Fruit fly (Drosophila melanogaster) whole organism, embryonic: ENCODE data around the gene ssh.

Experiments used
- Awh ChIP-seq: fragments of 200-800 bp; sonication (Bioruptor generic); IDR thresholded peaks from 2 replicates; pipeline ENCODE4, ENCODE4 v1.3.6; 2022; ENCODE audit warnings: missing biosample characterization, missing genetic modification characterization
- CG10462 ChIP-seq: fragments of 200-800 bp; sonication (Bioruptor generic); optimal IDR thresholded peaks from 2 replicates; lab custom pipeline; 2016; ENCODE audit warnings: missing biosample characterization, missing genetic modification characterization
- CG10654 ChIP-seq: fragments of 200-800 bp; sonication (Bioruptor generic); optimal IDR thresholded peaks from 2 replicates; lab custom pipeline; 2016; ENCODE audit warnings: missing biosample characterization, missing genetic modification characterization
- CG13894 ChIP-seq: fragments of 200-800 bp; sonication (Bioruptor generic); optimal IDR thresholded peaks from 3 replicates; lab custom pipeline; 2018; ENCODE audit warnings: missing biosample characterization, mild to moderate bottlenecking, missing genetic modification characterization, moderate library complexity
- CG15269 ChIP-seq: fragments of 200-800 bp; sonication (Bioruptor generic); optimal IDR thresholded peaks from 2 replicates; lab custom pipeline; 2018; ENCODE audit warnings: missing biosample characterization, mild to moderate bottlenecking, missing genetic modification characterization, moderate library complexity
- CG1529 ChIP-seq: fragments of 200-800 bp; sonication (Bioruptor generic); optimal IDR thresholded peaks from 3 replicates; lab custom pipeline; 2018; ENCODE audit warnings: missing biosample characterization, missing genetic modification characterization
- CG17328 ChIP-seq: fragments of 200-800 bp; sonication (Bioruptor generic); IDR thresholded peaks from 2 replicates; pipeline ENCODE4 v1.3.6; 2022; ENCODE audit warnings: missing biosample characterization, missing genetic modification characterization
- CG18476 ChIP-seq: fragments of 200-800 bp; sonication (Bioruptor generic); optimal IDR thresholded peaks from 2 replicates; lab custom pipeline; 2016; ENCODE audit warnings: missing biosample characterization, mild to moderate bottlenecking, missing genetic modification characterization
- CG2678 ChIP-seq: fragments of 200-800 bp; sonication (Bioruptor generic); optimal IDR thresholded peaks from 3 replicates; lab custom pipeline; 2019; ENCODE audit warnings: missing biosample characterization, mild to moderate bottlenecking, missing genetic modification characterization, moderate library complexity
- CG3065 ChIP-seq: fragments of 200-800 bp; sonication (Bioruptor generic); optimal IDR thresholded peaks from 2 replicates; lab custom pipeline; 2016; ENCODE audit warnings: missing biosample characterization, missing genetic modification characterization
- CG31224 ChIP-seq: fragments of 200-800 bp; sonication (Bioruptor generic); IDR thresholded peaks from 2 replicates; pipeline ENCODE4 v1.3.6; 2022; ENCODE audit warnings: missing biosample characterization, missing genetic modification characterization
- CG3407 ChIP-seq: fragments of 200-800 bp; sonication (Bioruptor generic); optimal IDR thresholded peaks from 2 replicates; lab custom pipeline; 2018; ENCODE audit warnings: missing biosample characterization, mild to moderate bottlenecking, missing genetic modification characterization
- CG34224 ChIP-seq: fragments of 200-800 bp; sonication (Bioruptor generic); IDR thresholded peaks from 3 replicates; pipeline ENCODE4 v1.3.6; 2022; ENCODE audit warnings: missing biosample characterization, missing genetic modification characterization; ENCODE audit not compliant: partially characterized antibody
- CG3838 ChIP-seq: fragments of 200-800 bp; sonication (Bioruptor generic); optimal IDR thresholded peaks from 3 replicates; lab custom pipeline; 2016; ENCODE audit warnings: missing biosample characterization, missing genetic modification characterization
- CG6654 ChIP-seq: fragments of 200-800 bp; sonication (Bioruptor generic); optimal IDR thresholded peaks from 2 replicates; lab custom pipeline; 2017; ENCODE audit warnings: missing biosample characterization, mild to moderate bottlenecking, missing genetic modification characterization
- CG8388 ChIP-seq: fragments of 200-800 bp; sonication (Bioruptor generic); optimal IDR thresholded peaks from 2 replicates; lab custom pipeline; 2019; ENCODE audit warnings: missing biosample characterization, mild to moderate bottlenecking, missing genetic modification characterization, moderate library complexity
- CG8765 ChIP-seq: fragments of 200-800 bp; sonication (Bioruptor generic); IDR thresholded peaks from 2 replicates; pipeline ENCODE4 v1.3.6; 2022; ENCODE audit warnings: missing biosample characterization, missing genetic modification characterization
- CTCF ChIP-seq: fragments of 200-800 bp; sonication (Bioruptor generic); optimal IDR thresholded peaks from 2 replicates; lab custom pipeline; 2017; ENCODE audit warnings: missing biosample characterization, mild to moderate bottlenecking, missing genetic modification characterization, moderate library complexity
- Dek ChIP-seq: fragments of 200-800 bp; sonication (Bioruptor generic); optimal IDR thresholded peaks from 3 replicates; lab custom pipeline; 2019; ENCODE audit warnings: missing biosample characterization, mild to moderate bottlenecking, missing genetic modification characterization, moderate library complexity
- Dfd ChIP-seq, 2 experiments: fragments of >200 bp; optimal IDR thresholded peaks; 2 replicates each; lab custom pipeline; 2017; ENCODE audit warnings: missing biosample characterization in 2 of 2, missing genetic modification characterization in 2 of 2
- Elba2 ChIP-seq: fragments of 200-800 bp; sonication (Bioruptor generic); optimal IDR thresholded peaks from 3 replicates; lab custom pipeline; 2016; ENCODE audit warnings: missing biosample characterization, missing genetic modification characterization
- Ets97D ChIP-seq: fragments of 200-800 bp; sonication (Bioruptor generic); optimal IDR thresholded peaks from 3 replicates; lab custom pipeline; 2016; ENCODE audit warnings: missing biosample characterization, missing genetic modification characterization
- H2.0 ChIP-seq: fragments of 200-800 bp; sonication (Bioruptor generic); IDR thresholded peaks from 2 replicates; pipeline ENCODE4 v1.3.6; 2022; ENCODE audit warnings: missing biosample characterization, missing genetic modification characterization
- HLH3B ChIP-seq: fragments of 200-800 bp; sonication (Bioruptor generic); IDR thresholded peaks from 2 replicates; pipeline ENCODE4 v1.3.6; 2022; ENCODE audit warnings: missing biosample characterization, missing genetic modification characterization
- HLH4C ChIP-seq: fragments of 200-800 bp; sonication (Bioruptor generic); IDR thresholded peaks from 3 replicates; pipeline ENCODE4 v1.3.6; 2022; ENCODE audit warnings: missing biosample characterization, missing genetic modification characterization; ENCODE audit not compliant: partially characterized antibody
- Hand ChIP-seq: fragments of 200-800 bp; sonication (Bioruptor generic); optimal IDR thresholded peaks from 2 replicates; lab custom pipeline; 2017; ENCODE audit warnings: mild to moderate bottlenecking, missing biosample characterization, missing genetic modification reagents, missing genetic modification characterization
- Hr78 ChIP-seq, 2 experiments: fragments of 200-800 bp in 1 of 2; fragments of >200 bp in 1 of 2; sonication (Bioruptor generic) in 1 of 2; optimal IDR thresholded peaks; 2 replicates each; lab custom pipeline; 2017 to 2019; ENCODE audit warnings: missing biosample characterization in 2 of 2, missing genetic modification characterization in 2 of 2, mild to moderate bottlenecking in 1 of 2, moderate library complexity in 1 of 2
- Hsf ChIP-seq: fragments of 200-800 bp; sonication (Bioruptor generic); optimal IDR thresholded peaks from 3 replicates; lab custom pipeline; 2016; ENCODE audit warnings: missing biosample characterization, missing genetic modification characterization
- Lpt ChIP-seq: fragments of >200 bp; optimal IDR thresholded peaks from 2 replicates; lab custom pipeline; 2018; ENCODE audit warnings: missing biosample characterization, missing genetic modification characterization
- MBD-R2 ChIP-seq: fragments of 200-800 bp; sonication (Bioruptor generic); IDR thresholded peaks from 2 replicates; pipeline ENCODE4 v1.3.6; 2022; ENCODE audit warnings: missing biosample characterization, missing genetic modification characterization
- Meics ChIP-seq: fragments of 200-800 bp; sonication (Bioruptor generic); optimal IDR thresholded peaks from 2 replicates; lab custom pipeline; 2017; ENCODE audit warnings: missing biosample characterization, mild to moderate bottlenecking, missing genetic modification characterization
- Nf-YC ChIP-seq: fragments of 200-800 bp; optimal IDR thresholded peaks from 3 replicates; lab custom pipeline; 2019; ENCODE audit warnings: missing biosample characterization, mild to moderate bottlenecking, missing genetic modification characterization, moderate library complexity
- Sry-δ ChIP-seq: fragments of 200-800 bp; sonication (Bioruptor generic); optimal IDR thresholded peaks from 2 replicates; lab custom pipeline; 2016; ENCODE audit warnings: missing biosample characterization, missing genetic modification characterization
- Ssrp ChIP-seq: fragments of 200-800 bp; sonication (Bioruptor generic); optimal IDR thresholded peaks from 2 replicates; lab custom pipeline; 2018; ENCODE audit warnings: missing biosample characterization, mild to moderate bottlenecking, missing genetic modification characterization, moderate library complexity
- YL-1 ChIP-seq: fragments of 200-800 bp; sonication (Bioruptor generic); optimal IDR thresholded peaks from 3 replicates; lab custom pipeline; 2017; ENCODE audit warnings: missing biosample characterization, mild to moderate bottlenecking, missing genetic modification characterization
- al ChIP-seq: fragments of 200-800 bp; sonication (Bioruptor generic); IDR thresholded peaks from 2 replicates; pipeline ENCODE4 v1.3.6; 2022; ENCODE audit warnings: missing biosample characterization, missing genetic modification characterization
- crol ChIP-seq: fragments of 200-800 bp; sonication (Bioruptor generic); IDR thresholded peaks from 2 replicates; pipeline ENCODE4 v1.3.6; 2022; ENCODE audit warnings: missing biosample characterization, missing genetic modification characterization
- dmrt11E ChIP-seq: fragments of 200-800 bp; sonication (Bioruptor generic); optimal IDR thresholded peaks from 3 replicates; lab custom pipeline; 2018; ENCODE audit warnings: missing biosample characterization, mild to moderate bottlenecking, missing genetic modification characterization, moderate library complexity
- dmrt99B ChIP-seq: fragments of 200-800 bp; sonication (Bioruptor generic); optimal IDR thresholded peaks from 2 replicates; lab custom pipeline; 2018; ENCODE audit warnings: missing biosample characterization, mild to moderate bottlenecking, missing genetic modification characterization, moderate library complexity
- fd102C ChIP-seq: fragments of 200-800 bp; sonication (Bioruptor generic); optimal IDR thresholded peaks from 2 replicates; lab custom pipeline; 2018; ENCODE audit warnings: missing biosample characterization, mild to moderate bottlenecking, missing genetic modification characterization, moderate library complexity
- gem ChIP-seq: fragments of 200-800 bp; sonication (Bioruptor generic); optimal IDR thresholded peaks from 2 replicates; lab custom pipeline; 2019; ENCODE audit warnings: missing biosample characterization, mild to moderate bottlenecking, missing genetic modification characterization, moderate library complexity
- gfzf ChIP-seq: fragments of 200-800 bp; sonication (Bioruptor generic); optimal IDR thresholded peaks from 2 replicates; lab custom pipeline; 2016; ENCODE audit warnings: missing biosample characterization, mild to moderate bottlenecking, missing genetic modification characterization, moderate library complexity
- gro ChIP-seq: fragments of 200-800 bp; sonication (Bioruptor generic); optimal IDR thresholded peaks from 2 replicates; lab custom pipeline; 2016; ENCODE audit warnings: missing biosample characterization, missing genetic modification characterization
- hb ChIP-seq: fragments of 200-800 bp; sonication (Bioruptor generic); IDR thresholded peaks from 3 replicates; pipeline ENCODE4 v1.3.6; 2022; ENCODE audit warnings: missing biosample characterization, missing genetic modification characterization; ENCODE audit not compliant: partially characterized antibody
- hth ChIP-seq: fragments of >200 bp; optimal IDR thresholded peaks from 2 replicates; lab custom pipeline; 2017; ENCODE audit warnings: inconsistent platforms
- lab ChIP-seq: fragments of 200-800 bp; sonication (Bioruptor generic); optimal IDR thresholded peaks from 3 replicates; lab custom pipeline; 2017; ENCODE audit warnings: missing biosample characterization, missing genetic modification characterization, mild to moderate bottlenecking, moderate library complexity, missing genetic modification reagents
- lilli ChIP-seq: fragments of 200-800 bp; sonication (Bioruptor generic); optimal IDR thresholded peaks from 3 replicates; lab custom pipeline; 2016; ENCODE audit warnings: missing biosample characterization, missing genetic modification characterization
- p53 ChIP-seq: fragments of 200-800 bp; sonication (Bioruptor generic); optimal IDR thresholded peaks from 2 replicates; lab custom pipeline; 2016; ENCODE audit warnings: missing biosample characterization, missing genetic modification characterization
- ranshi ChIP-seq: fragments of 200-800 bp; sonication (Bioruptor generic); IDR thresholded peaks from 2 replicates; pipeline ENCODE4 v1.3.6; 2022; ENCODE audit warnings: missing biosample characterization, missing genetic modification characterization
- rib ChIP-seq: fragments of 200-800 bp; sonication (Bioruptor generic); IDR thresholded peaks from 2 replicates; pipeline ENCODE4 v1.3.6; 2022; ENCODE audit warnings: missing biosample characterization, missing genetic modification characterization

Gene ssh

dm6 chr3R:24917814-24918636 is 26.7 kb downstream of the ssh start, which contains the start of the genes PIG-S, sud1 and CG11168 (continued):
- TF ChIP-seq CG10462 (GFP tag; lab: Kevin White, UChicago) (no peak), Hand (GFP tag; lab: Kevin White, UChicago) (no peak), CG3838 (GFP tag; lab: Kevin White, UChicago) (peak; percentile 18), rib (GFP tag; lab: Robert Waterston, UW) (no peak), CG10654 (peak; percentile 49), gem (tag; lab: Kevin White, UChicago) (peak; percentile 82), HLH4C (GFP tag; lab: Robert Waterston, UW) (peak; percentile 89), Nf-YC (tag; lab: Kevin White, UChicago) (no peak), hb (GFP tag; lab: Robert Waterston, UW) (peak; percentile 92), CG17328 (peak; percentile 50), CG3407 (GFP tag; lab: Kevin White, UChicago) (no peak), ranshi (peak; percentile 74; the same call in 1 of the 2 replicates), Elba2 (peak; percentile 41), CG1529 (GFP tag; lab: Kevin White, UChicago) (peak; percentile 5), Meics (GFP tag; lab: Kevin White, UChicago) (peak; percentile 65), HLH3B (GFP tag; lab: Robert Waterston, UW) (peak; percentile 49; the same call in 1 of the 2 replicates), Lpt (GFP tag; lab: Kevin White, UChicago) (no peak), CG31224 (GFP tag; lab: Robert Waterston, UW) (peak; percentile 32; the same call in 1 of the 2 replicates), gro (GFP tag; lab: Kevin White, UChicago) (no peak), CG34224 (GFP tag; lab: Robert Waterston, UW) (peak; percentile 93), CG6654 (GFP tag; lab: Kevin White, UChicago) (no peak), gfzf (GFP tag; lab: Kevin White, UChicago) (peak; percentile 1), CG2678 (tag; lab: Kevin White, UChicago) (no peak), Hr78 (GFP tag; optimal IDR thresholded peaks at IDR 0.05; lab: Kevin White, UChicago) (no peak), H2.0 (peak; percentile 68), CG15269 (tag; lab: Kevin White, UChicago) (no peak), Hsf (GFP tag; lab: Kevin White, UChicago) (no peak), Sry-δ (GFP tag; lab: Kevin White, UChicago) (peak; percentile 85), CG8765 (GFP tag; lab: Robert Waterston, UW) (no peak), Dfd (GFP tag; optimal IDR thresholded peaks at IDR 0.05; lab: Kevin White, UChicago) (no peak), Ssrp (peak; percentile 64), al (peak; percentile 41; the same call in 1 of the 2 replicates), CTCF (no peak), CG18476 (peak; percentile 66), CG13894 (tag; lab: Kevin White, UChicago) (no peak), CG3065 (GFP tag; lab: Kevin White, UChicago) (no peak), lab (GFP tag; lab: Kevin White, UChicago) (no peak), CG8388 (GFP tag; lab: Kevin White, UChicago) (peak; percentile 50), Ets97D (peak; percentile 5), lilli (GFP tag; lab: Kevin White, UChicago) (peak; percentile 17), YL-1 (GFP tag; lab: Kevin White, UChicago) (peak; percentile 51), Dek (tag; lab: Kevin White, UChicago) (peak; percentile 72), crol (GFP tag; lab: Robert Waterston, UW) (0 out of 2 replicates have a peak, but pooled peaks have one; percentile 10), hth (lab: Kevin White, UChicago) (no peak), p53 (GFP tag; lab: Kevin White, UChicago) (no peak), MBD-R2 (GFP tag; lab: Robert Waterston, UW) (peak; percentile 85), Awh (GFP tag; lab: Robert Waterston, UW) (no peak), fd102C (GFP tag; lab: Kevin White, UChicago) (no peak), dmrt99B (tag; lab: Kevin White, UChicago) (no peak), dmrt11E (tag; lab: Kevin White, UChicago) (peak; percentile 69)
